Worm (Caenorhabditis elegans) whole organism, early embryonic: ENCODE measurements around the gene stn-2.
"Not testable (repeated sequence)": the region's sequence is repeated elsewhere in the genome, so short reads cannot be mapped to it uniquely, and the experiment has no call there.

Experiments used
- B0310.2 ChIP-seq: sonication (generic microtip); optimal IDR thresholded peaks from 2 replicates; lab custom pipeline; 2016; ENCODE audit warnings: mild to moderate bottlenecking, missing genetic modification characterization, missing compliant biosample characterization
- ama-1 ChIP-seq: fragments of 150-350 bp; optimal IDR thresholded peaks from 2 replicates; lab custom pipeline; 2014
- ceh-13 ChIP-seq: fragments of 200-800 bp; sonication (Bioruptor generic); optimal IDR thresholded peaks from 2 replicates; lab custom pipeline; 2018; ENCODE audit warnings: mild to moderate bottlenecking, missing genetic modification characterization, missing compliant biosample characterization
- ets-7 ChIP-seq: sonication (generic microtip); optimal IDR thresholded peaks from 2 replicates; lab custom pipeline; 2016; ENCODE audit warnings: missing genotype, missing genetic modification characterization, missing compliant biosample characterization
- hnd-1 ChIP-seq: sonication (generic microtip); optimal IDR thresholded peaks from 2 replicates; lab custom pipeline; 2016; ENCODE audit warnings: missing genetic modification characterization, missing compliant biosample characterization
- pes-1 ChIP-seq: fragments of 200-800 bp; sonication (Bioruptor generic); IDR thresholded peaks from 2 replicates; pipeline ENCODE4 v1.3.6; 2022; ENCODE audit warnings: missing genetic modification reagents, missing genetic modification characterization, missing compliant biosample characterization
- scrt-1 ChIP-seq: fragments of 200-800 bp; sonication (Bioruptor generic); IDR thresholded peaks from 2 replicates; pipeline ENCODE4 v1.3.6; 2022; ENCODE audit warnings: missing genetic modification characterization, missing compliant biosample characterization
- tra-4 ChIP-seq: sonication (generic microtip); optimal IDR thresholded peaks from 2 replicates; lab custom pipeline; 2017; ENCODE audit warnings: missing genetic modification characterization, missing compliant biosample characterization

- not testable (repeated sequence) for TF ChIP-seq pes-1 (GFP tag; lab: Robert Waterston, UW); ama-1; ceh-13 (GFP tag; lab: Kevin White, UChicago); tra-4 (tag; lab: Kevin White, UChicago); B0310.2 (tag; lab: Kevin White, UChicago); hnd-1 (tag; lab: Kevin White, UChicago); ets-7 (tag; lab: Kevin White, UChicago); scrt-1 (GFP tag; lab: Robert Waterston, UW)
Observed at ce11 chrX:7664819-7665218, 15.6 kb downstream of the stn-2 start, which contains the start of gene dhs-29.
